Worm (Caenorhabditis elegans) whole organism, L3 larva: ENCODE measurements around the gene coel-1.

Source experiments
- egl-27 ChIP-seq: sonication (generic microtip); optimal IDR thresholded peaks from 4 replicates; lab custom pipeline; 2017; ENCODE audit warnings: missing biosample characterization, missing genetic modification reagents, missing genetic modification characterization
- elt-1 ChIP-seq: fragments of 150-350 bp; optimal IDR thresholded peaks from 2 replicates; lab custom pipeline; 2014; ENCODE audit warnings: missing biosample characterization, missing genetic modification characterization
- fkh-10 ChIP-seq: sonication (generic microtip); optimal IDR thresholded peaks from 2 replicates; lab custom pipeline; 2017; ENCODE audit warnings: missing biosample characterization, missing genetic modification reagents, missing genetic modification characterization
- snpc-4 ChIP-seq: fragments of 150-350 bp; optimal IDR thresholded peaks from 2 replicates; lab custom pipeline; 2014; ENCODE audit warnings: missing biosample characterization, missing genetic modification characterization
- tbx-2 ChIP-seq: sonication (generic microtip); optimal IDR thresholded peaks from 2 replicates; lab custom pipeline; 2016; ENCODE audit warnings: mild to moderate bottlenecking, missing genetic modification characterization, missing compliant biosample characterization
- unc-39 ChIP-seq: sonication (generic microtip); optimal IDR thresholded peaks from 4 replicates; lab custom pipeline; 2017; ENCODE audit warnings: missing biosample characterization, missing genetic modification characterization
- unc-62 ChIP-seq: fragments of 150-350 bp; sonication (generic microtip); optimal IDR thresholded peaks from 4 replicates; lab custom pipeline; 2014; ENCODE audit warnings: missing biosample characterization, missing genetic modification reagents, missing genetic modification characterization

ce11 chrX:4256761-4257160 lies 8.7 kb upstream of the coel-1 start, which contains the start of gene srv-6:
- TF ChIP-seq egl-27 (no peak), elt-1 (tag; lab: Kevin White, UChicago) (no peak), tbx-2 (no peak), fkh-10 (GFP tag; lab: Kevin White, UChicago) (no peak), unc-62 (GFP tag; lab: Kevin White, UChicago) (no peak), snpc-4 (tag; lab: Kevin White, UChicago) (no peak), unc-39 (no peak)
